Fruit fly (Drosophila melanogaster) whole organism, adult: ENCODE data around the gene CG34448.

Experiments
- CG11617 ChIP-seq: fragments of 200-800 bp; sonication (Bioruptor generic); optimal IDR thresholded peaks from 2 replicates; lab custom pipeline; 2017; ENCODE audit warnings: mild to moderate bottlenecking, missing biosample characterization, missing genetic modification reagents, missing genetic modification characterization
- CG12768 ChIP-seq: fragments of 200-800 bp; sonication (Bioruptor generic); optimal IDR thresholded peaks from 2 replicates; lab custom pipeline; 2017; ENCODE audit warnings: missing biosample characterization, missing genetic modification characterization, mild to moderate bottlenecking, moderate library complexity, missing genetic modification reagents
- CG14711 ChIP-seq: fragments of 200-800 bp; sonication (Bioruptor generic); optimal IDR thresholded peaks from 2 replicates; lab custom pipeline; 2018; ENCODE audit warnings: missing biosample characterization, mild to moderate bottlenecking, missing genetic modification characterization, moderate library complexity
- CG1620 ChIP-seq: fragments of 200-800 bp; sonication (Bioruptor generic); optimal IDR thresholded peaks from 2 replicates; lab custom pipeline; 2016; ENCODE audit warnings: missing biosample characterization, missing genetic modification characterization
- CG33017 ChIP-seq: fragments of 200-800 bp; sonication (Bioruptor generic); optimal IDR thresholded peaks from 2 replicates; lab custom pipeline; 2018; ENCODE audit warnings: missing biosample characterization, mild to moderate bottlenecking, missing genetic modification characterization, moderate library complexity
- CG5204 ChIP-seq: fragments of 200-800 bp; sonication (Bioruptor generic); optimal IDR thresholded peaks from 2 replicates; lab custom pipeline; 2016; ENCODE audit warnings: missing biosample characterization, missing genetic modification characterization
- CG7045 ChIP-seq: fragments of 200-800 bp; sonication (Bioruptor generic); optimal IDR thresholded peaks from 2 replicates; lab custom pipeline; 2017; ENCODE audit warnings: missing biosample characterization, mild to moderate bottlenecking, missing genetic modification characterization
- CG7101 ChIP-seq: fragments of 200-800 bp; sonication (Bioruptor generic); optimal IDR thresholded peaks from 2 replicates; lab custom pipeline; 2018; ENCODE audit warnings: missing biosample characterization, mild to moderate bottlenecking, missing genetic modification characterization, moderate library complexity
- Clk ChIP-seq: fragments of 200-800 bp; sonication (Bioruptor generic); optimal IDR thresholded peaks from 2 replicates; lab custom pipeline; 2017; ENCODE audit warnings: missing biosample characterization, missing genetic modification characterization
- Crg-1 ChIP-seq: fragments of 200-800 bp; sonication (Bioruptor generic); optimal IDR thresholded peaks from 2 replicates; lab custom pipeline; 2016; ENCODE audit warnings: missing biosample characterization, missing genetic modification characterization
- Hr96 ChIP-seq: fragments of 200-800 bp; sonication (Bioruptor generic); optimal IDR thresholded peaks from 2 replicates; lab custom pipeline; 2016; ENCODE audit warnings: missing biosample characterization, missing genetic modification characterization
- Mnt ChIP-seq: fragments of 200-800 bp; sonication (Bioruptor generic); optimal IDR thresholded peaks from 2 replicates; lab custom pipeline; 2016; ENCODE audit warnings: missing biosample characterization, mild to moderate bottlenecking, missing genetic modification characterization
- bab1 ChIP-seq: fragments of 200-800 bp; sonication (Bioruptor generic); optimal IDR thresholded peaks from 3 replicates; lab custom pipeline; 2019; ENCODE audit warnings: missing biosample characterization, mild to moderate bottlenecking, missing genetic modification characterization, moderate library complexity
- cic ChIP-seq: fragments of 200-800 bp; sonication (Bioruptor generic); optimal IDR thresholded peaks from 2 replicates; lab custom pipeline; 2017; ENCODE audit warnings: missing biosample characterization, mild to moderate bottlenecking, missing genetic modification characterization, moderate library complexity
- cnc ChIP-seq, 2 experiments: fragments of >200 bp; optimal IDR thresholded peaks; 2 replicates each; lab custom pipeline; 2017
- kay ChIP-seq: fragments of 200-800 bp; sonication (Bioruptor generic); peaks from one replicate; lab custom pipeline; 2016; ENCODE audit warnings: missing biosample characterization, missing genetic modification characterization, borderline replicate concordance
- ovo ChIP-seq: fragments of 200-800 bp; sonication (Bioruptor generic); optimal IDR thresholded peaks from 2 replicates; lab custom pipeline; 2016; ENCODE audit warnings: missing biosample characterization, missing genetic modification characterization
- pad ChIP-seq: fragments of 200-800 bp; sonication (Bioruptor generic); optimal IDR thresholded peaks from 3 replicates; lab custom pipeline; 2017; ENCODE audit warnings: missing biosample characterization, missing genetic modification characterization, mild to moderate bottlenecking, moderate library complexity, missing genetic modification reagents
- tj ChIP-seq: fragments of 200-800 bp; sonication (Bioruptor generic); optimal IDR thresholded peaks from 3 replicates; lab custom pipeline; 2017; ENCODE audit warnings: missing biosample characterization, mild to moderate bottlenecking, missing genetic modification characterization, moderate library complexity
- toe ChIP-seq: fragments of 200-800 bp; sonication (Bioruptor generic); optimal IDR thresholded peaks from 2 replicates; lab custom pipeline; 2016; ENCODE audit warnings: missing biosample characterization, missing genetic modification characterization

The CG34448 gene

dm6 chr2L:2419913-2420312, 2.1 kb upstream of the CG34448 start, which contains the start of gene CG34447:
Gene CG34447, minus strand, starts transcription at chr2L:2420013.
- TF ChIP-seq CG11617 (GFP tag; lab: Kevin White, UChicago) (no peak), kay (GFP tag; lab: Kevin White, UChicago) (peak; percentile 39), toe (GFP tag; lab: Kevin White, UChicago) (no peak), Clk (no peak)

dm6 chr2L:2416620-2417019, 1.1 kb downstream of the CG34448 start, which contains the start of gene CG31948:
Gene CG31948, minus strand, starts transcription at chr2L:2416720.
- TF ChIP-seq pad (no peak), CG1620 (GFP tag; lab: Kevin White, UChicago) (no peak), CG5204 (no peak), cic (GFP tag; lab: Kevin White, UChicago) (no peak), toe (GFP tag; lab: Kevin White, UChicago) (no peak), kay (GFP tag; lab: Kevin White, UChicago) (no peak), CG33017 (tag; lab: Kevin White, UChicago) (no peak)

- TF ChIP-seq pad = no peak
- TF ChIP-seq CG11617 (GFP tag; lab: Kevin White, UChicago) = no peak
Observed at dm6 chr2L:2415109-2415508, 2.7 kb downstream of the CG34448 start, which contains the start of gene CG18641. Gene CG18641, minus strand, starts transcription at chr2L:2415322.

dm6 chr2L:2413093-2413492, 4.7 kb downstream of the CG34448 start:
- TF ChIP-seq Mnt (no peak), bab1 (GFP tag; lab: Kevin White, UChicago) (no peak), ovo (no peak), Crg-1 (GFP tag; lab: Kevin White, UChicago) (no peak), CG1620 (GFP tag; lab: Kevin White, UChicago) (no peak), toe (GFP tag; lab: Kevin White, UChicago) (no peak), CG5204 (no peak), CG7101 (tag; lab: Kevin White, UChicago) (no peak), CG11617 (GFP tag; lab: Kevin White, UChicago) (no peak), Hr96 (GFP tag; lab: Kevin White, UChicago) (no peak), Clk (no peak), cic (GFP tag; lab: Kevin White, UChicago) (no peak), pad (no peak)

dm6 chr2L:2404631-2405030, 13.1 kb downstream of the CG34448 start:
- no peak for TF ChIP-seq CG33017 (tag; lab: Kevin White, UChicago)

dm6 chr2L:2402194-2402593, 15.6 kb downstream of the CG34448 start:
- no peak for TF ChIP-seq toe (GFP tag; lab: Kevin White, UChicago)

dm6 chr2L:2399897-2400296, 17.9 kb downstream of the CG34448 start, which contains the start of gene VGlut:
Gene VGlut, plus strand, starts transcription at chr2L:2400295.
- no peak for TF ChIP-seq Crg-1 (GFP tag; lab: Kevin White, UChicago)
- TF ChIP-seq toe (GFP tag; lab: Kevin White, UChicago) = no peak
- TF ChIP-seq tj = no peak
- no peak for TF ChIP-seq CG11617 (GFP tag; lab: Kevin White, UChicago)
- TF ChIP-seq CG7045 = no peak
- TF ChIP-seq CG12768 (GFP tag; lab: Kevin White, UChicago) = no peak
- TF ChIP-seq CG14711 (tag; lab: Kevin White, UChicago) = no peak

- no peak for TF ChIP-seq cic (GFP tag; lab: Kevin White, UChicago)
- no peak for TF ChIP-seq Mnt
- no peak for TF ChIP-seq Clk
- TF ChIP-seq CG12768 (GFP tag; lab: Kevin White, UChicago) = no peak
- TF ChIP-seq CG14711 (tag; lab: Kevin White, UChicago) = no peak
- no peak for TF ChIP-seq toe (GFP tag; lab: Kevin White, UChicago)
- TF ChIP-seq cnc (optimal IDR thresholded peaks at IDR 0.05; lab: Kevin White, UChicago) = no peak
- no peak for TF ChIP-seq CG7045
- TF ChIP-seq CG33017 (tag; lab: Kevin White, UChicago) = no peak
- TF ChIP-seq CG7101 (tag; lab: Kevin White, UChicago) = no peak
- no peak for TF ChIP-seq Hr96 (GFP tag; lab: Kevin White, UChicago)
- TF ChIP-seq bab1 (GFP tag; lab: Kevin White, UChicago) = no peak
- TF ChIP-seq CG1620 (GFP tag; lab: Kevin White, UChicago) = no peak
- no peak for TF ChIP-seq kay (GFP tag; lab: Kevin White, UChicago)
- TF ChIP-seq CG5204 = no peak
- no peak for TF ChIP-seq ovo
Observed at dm6 chr2L:2398459-2398858, 19.3 kb downstream of the CG34448 start.
